Worm (Caenorhabditis elegans) whole organism, late embryonic: ENCODE measurements around the gene R144.11.

Experiments
- Y22D7AL.16 ChIP-seq: sonication (generic microtip); optimal IDR thresholded peaks from 2 replicates; lab custom pipeline; 2016; ENCODE audit warnings: missing genetic modification characterization, missing compliant biosample characterization
- ama-1 ChIP-seq: fragments of 150-350 bp; optimal IDR thresholded peaks from 2 replicates; lab custom pipeline; 2014
- ceh-45 ChIP-seq: fragments of 200-800 bp; sonication (Bioruptor generic); IDR thresholded peaks from 2 replicates; pipeline ENCODE4 v1.3.6; 2022; ENCODE audit warnings: missing genetic modification reagents, missing genetic modification characterization, missing compliant biosample characterization
- ets-4 ChIP-seq: sonication (generic microtip); optimal IDR thresholded peaks from 2 replicates; lab custom pipeline; 2016; ENCODE audit warnings: missing genetic modification characterization, missing compliant biosample characterization
- nfya-1 ChIP-seq: sonication (generic microtip); optimal IDR thresholded peaks from 2 replicates; lab custom pipeline; 2017; ENCODE audit warnings: missing genetic modification characterization, mild to moderate bottlenecking, missing compliant biosample characterization, antibody characterized with exemption, moderate library complexity
- pax-1 ChIP-seq: fragments of 150-350 bp; optimal IDR thresholded peaks from 2 replicates; lab custom pipeline; 2014; ENCODE audit warnings: missing biosample characterization, missing genetic modification characterization
- pqm-1 ChIP-seq: sonication (generic microtip); optimal IDR thresholded peaks from 2 replicates; lab custom pipeline; 2016; ENCODE audit warnings: missing genetic modification characterization, missing compliant biosample characterization
- pros-1 ChIP-seq: fragments of 150-350 bp; optimal IDR thresholded peaks from 2 replicates; lab custom pipeline; 2014; ENCODE audit warnings: missing biosample characterization, missing genetic modification reagents, missing genetic modification characterization
- ref-2 ChIP-seq: sonication (generic microtip); optimal IDR thresholded peaks from 2 replicates; lab custom pipeline; 2016; ENCODE audit warnings: missing genetic modification characterization, missing compliant biosample characterization
- rnt-1 ChIP-seq: sonication (generic microtip); optimal IDR thresholded peaks from 2 replicates; lab custom pipeline; 2016; ENCODE audit warnings: missing genetic modification characterization, missing compliant biosample characterization
- sdc-2 ChIP-seq: sonication (generic microtip); optimal IDR thresholded peaks from 2 replicates; lab custom pipeline; 2016; ENCODE audit warnings: missing genotype, missing genetic modification characterization, missing compliant biosample characterization
- ztf-16 ChIP-seq: sonication (generic microtip); optimal IDR thresholded peaks from 2 replicates; lab custom pipeline; 2017; ENCODE audit warnings: missing genetic modification characterization, missing compliant biosample characterization

DNA sequence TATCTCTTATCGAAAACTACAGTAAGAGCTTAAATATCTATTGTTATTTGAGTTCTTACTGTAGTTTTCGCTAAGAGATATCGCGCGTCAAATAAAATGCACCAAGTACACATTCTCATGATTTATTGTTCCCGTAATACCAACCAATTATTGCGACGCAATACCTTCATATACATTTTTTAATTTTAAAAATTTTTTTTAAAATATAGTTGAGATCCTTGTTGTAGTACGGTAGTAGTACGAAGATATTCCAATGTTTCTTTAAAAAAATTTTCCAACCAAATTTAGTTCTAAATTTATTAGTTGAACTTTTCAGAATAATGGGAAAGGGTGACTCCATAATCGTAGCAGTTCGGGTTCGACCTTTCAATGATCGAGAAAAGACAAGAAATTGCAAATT, 22.0 kb upstream of the R144.11 start, which contains the start of gene klp-6:
- TF ChIP-seq ets-4 (no peak), ztf-16 (tag; lab: Kevin White, UChicago) (no peak), nfya-1 (tag; lab: Kevin White, UChicago) (no peak), sdc-2 (tag; lab: Kevin White, UChicago) (no peak), pros-1 (no peak), rnt-1 (no peak), pax-1 (tag; lab: Kevin White, UChicago) (no peak), pqm-1 (tag; lab: Kevin White, UChicago) (no peak), ref-2 (no peak), ceh-45 (GFP tag; lab: Robert Waterston, UW) (no peak), Y22D7AL.16 (tag; lab: Kevin White, UChicago) (no peak), ama-1 (no peak)
